Fruit fly (Drosophila melanogaster) whole organism, embryonic: ENCODE data around the gene FRG1.

ENCODE experiments used
- CG11247 ChIP-seq: fragments of 200-800 bp; sonication (Bioruptor generic); IDR thresholded peaks from 2 replicates; pipeline ENCODE4 v1.3.6; 2022; ENCODE audit warnings: missing biosample characterization, missing genetic modification characterization
- CG11456 ChIP-seq: fragments of 200-800 bp; sonication (Bioruptor generic); IDR thresholded peaks from 3 replicates; pipeline ENCODE4 v1.3.6; 2022; ENCODE audit warnings: missing biosample characterization, missing genetic modification characterization
- CG11696 ChIP-seq: fragments of 200-800 bp; sonication (Bioruptor generic); IDR thresholded peaks from 2 replicates; pipeline ENCODE4 v1.3.6; 2022; ENCODE audit warnings: missing biosample characterization, missing genetic modification characterization
- CG12236 ChIP-seq: fragments of 200-800 bp; sonication (Bioruptor generic); optimal IDR thresholded peaks from 2 replicates; lab custom pipeline; 2016; ENCODE audit warnings: missing biosample characterization, missing genetic modification characterization
- CG13123 ChIP-seq: fragments of 200-800 bp; sonication (Bioruptor generic); optimal IDR thresholded peaks from 2 replicates; lab custom pipeline; 2016; ENCODE audit warnings: missing biosample characterization, missing genetic modification characterization
- CG13894 ChIP-seq: fragments of 200-800 bp; sonication (Bioruptor generic); optimal IDR thresholded peaks from 3 replicates; lab custom pipeline; 2018; ENCODE audit warnings: missing biosample characterization, mild to moderate bottlenecking, missing genetic modification characterization, moderate library complexity
- CG15601 ChIP-seq: fragments of 200-800 bp; sonication (Bioruptor generic); optimal IDR thresholded peaks from 3 replicates; lab custom pipeline; 2019; ENCODE audit warnings: missing biosample characterization, mild to moderate bottlenecking, missing genetic modification characterization, moderate library complexity
- CG15696 ChIP-seq: fragments of 200-800 bp; sonication (Bioruptor generic); optimal IDR thresholded peaks from 2 replicates; lab custom pipeline; 2019; ENCODE audit warnings: missing biosample characterization, mild to moderate bottlenecking, missing genetic modification characterization, moderate library complexity
- CG17186 ChIP-seq: fragments of 200-800 bp; sonication (Bioruptor generic); optimal IDR thresholded peaks from 3 replicates; lab custom pipeline; 2017; ENCODE audit warnings: missing biosample characterization, missing genetic modification reagents, missing genetic modification characterization
- CG17359 ChIP-seq: fragments of 200-800 bp; sonication (Bioruptor generic); optimal IDR thresholded peaks from 3 replicates; lab custom pipeline; 2018; ENCODE audit warnings: missing biosample characterization, mild to moderate bottlenecking, missing genetic modification characterization, moderate library complexity
- CG18011 ChIP-seq: fragments of 200-800 bp; sonication (Bioruptor generic); optimal IDR thresholded peaks from 2 replicates; lab custom pipeline; 2017; ENCODE audit warnings: missing biosample characterization, missing genetic modification characterization, mild to moderate bottlenecking, moderate library complexity, missing genotype
- CG1832 ChIP-seq: fragments of 200-800 bp; sonication (Bioruptor generic); optimal IDR thresholded peaks from 2 replicates; lab custom pipeline; 2017; ENCODE audit warnings: missing biosample characterization, mild to moderate bottlenecking, missing genetic modification characterization, inconsistent platforms
- CG30020 ChIP-seq: fragments of 200-800 bp; optimal IDR thresholded peaks from 2 replicates; lab custom pipeline; 2019; ENCODE audit warnings: missing biosample characterization, mild to moderate bottlenecking, missing genetic modification characterization, moderate library complexity
- CG31365 ChIP-seq: fragments of 200-800 bp; sonication (Bioruptor generic); optimal IDR thresholded peaks from 2 replicates; lab custom pipeline; 2018; ENCODE audit warnings: missing biosample characterization, mild to moderate bottlenecking, missing genetic modification characterization
- CG33557 ChIP-seq: fragments of 200-800 bp; sonication (Bioruptor generic); optimal IDR thresholded peaks from 2 replicates; lab custom pipeline; 2019; ENCODE audit warnings: missing biosample characterization, mild to moderate bottlenecking, missing genetic modification characterization, moderate library complexity
- CG3726 ChIP-seq: fragments of 200-800 bp; sonication (Bioruptor generic); IDR thresholded peaks from 3 replicates; pipeline ENCODE4, ENCODE4 v1.3.6; 2022; ENCODE audit warnings: missing biosample characterization, missing genetic modification characterization
- CkIIα-i1 ChIP-seq: fragments of 200-800 bp; sonication (Bioruptor generic); IDR thresholded peaks from 2 replicates; pipeline ENCODE4 v1.3.6; 2022; ENCODE audit warnings: missing biosample characterization, missing genetic modification characterization
- Dip3 ChIP-seq: fragments of 200-800 bp; sonication (Bioruptor generic); optimal IDR thresholded peaks from 3 replicates; lab custom pipeline; 2016; ENCODE audit warnings: missing biosample characterization, missing genetic modification characterization
- Fer3 ChIP-seq: fragments of 200-800 bp; sonication (Bioruptor generic); optimal IDR thresholded peaks from 2 replicates; lab custom pipeline; 2018; ENCODE audit warnings: missing biosample characterization, mild to moderate bottlenecking, missing genetic modification characterization, moderate library complexity
- HLHmδ ChIP-seq: fragments of 200-800 bp; sonication (Bioruptor generic); optimal IDR thresholded peaks from 2 replicates; lab custom pipeline; 2018; ENCODE audit warnings: missing biosample characterization, mild to moderate bottlenecking, missing genetic modification characterization, moderate library complexity
- Hey ChIP-seq: fragments of 200-800 bp; sonication (Bioruptor generic); optimal IDR thresholded peaks from 3 replicates; lab custom pipeline; 2018; ENCODE audit warnings: missing biosample characterization, mild to moderate bottlenecking, missing genetic modification characterization
- Lhr ChIP-seq: fragments of 200-800 bp; sonication (Bioruptor generic); optimal IDR thresholded peaks from 3 replicates; lab custom pipeline; 2017; ENCODE audit warnings: mild to moderate bottlenecking, missing biosample characterization, missing genetic modification reagents, missing genetic modification characterization
- MESR4 ChIP-seq: fragments of 200-800 bp; sonication (Bioruptor generic); optimal IDR thresholded peaks from 2 replicates; lab custom pipeline; 2018; ENCODE audit warnings: missing biosample characterization, mild to moderate bottlenecking, missing genetic modification characterization, moderate library complexity
- TFAM ChIP-seq: fragments of 200-800 bp; sonication (Bioruptor generic); optimal IDR thresholded peaks from 2 replicates; lab custom pipeline; 2017; ENCODE audit warnings: missing biosample characterization, missing genetic modification characterization, inconsistent platforms
- Vsx1 ChIP-seq: fragments of 200-800 bp; sonication (Bioruptor generic); optimal IDR thresholded peaks from 2 replicates; lab custom pipeline; 2017; ENCODE audit warnings: missing biosample characterization, mild to moderate bottlenecking, missing genetic modification characterization, missing genetic modification reagents
- abd-A ChIP-seq: fragments of 200-800 bp; sonication (Bioruptor generic); optimal IDR thresholded peaks from 3 replicates; lab custom pipeline; 2019; ENCODE audit warnings: missing biosample characterization, mild to moderate bottlenecking, missing genetic modification characterization, moderate library complexity
- az2 ChIP-seq: fragments of 200-800 bp; sonication (Bioruptor generic); optimal IDR thresholded peaks from 3 replicates; lab custom pipeline; 2016; ENCODE audit warnings: missing biosample characterization, missing genetic modification characterization
- bab2 ChIP-seq: fragments of 200-800 bp; sonication (Bioruptor generic); optimal IDR thresholded peaks from 2 replicates; lab custom pipeline; 2016; ENCODE audit warnings: missing biosample characterization, missing genetic modification characterization
- cad ChIP-seq: fragments of >200 bp; optimal IDR thresholded peaks from 2 replicates; lab custom pipeline; 2017; ENCODE audit warnings: missing biosample characterization, missing genetic modification characterization
- cg ChIP-seq: fragments of 200-800 bp; sonication (Bioruptor generic); optimal IDR thresholded peaks from 3 replicates; lab custom pipeline; 2019; ENCODE audit warnings: missing biosample characterization, mild to moderate bottlenecking, missing genetic modification characterization, moderate library complexity
- croc ChIP-seq: fragments of 200-800 bp; sonication (Bioruptor generic); conservative IDR thresholded peaks from 3 replicates; pipeline ENCODE4 v1.3.6; 2022; ENCODE audit warnings: missing biosample characterization, missing genetic modification characterization
- dimm ChIP-seq: fragments of 200-800 bp; sonication (Bioruptor generic); IDR thresholded peaks from 2 replicates; pipeline ENCODE4 v1.3.6; 2022; ENCODE audit warnings: missing biosample characterization, missing genetic modification characterization
- dpn ChIP-seq, 2 experiments: fragments of 200-800 bp; sonication (Bioruptor generic); optimal IDR thresholded peaks; 3 replicates each; lab custom pipeline; 2016; ENCODE audit warnings: missing biosample characterization in 2 of 2, missing genetic modification characterization in 2 of 2
- exex ChIP-seq: fragments of 200-800 bp; sonication (Bioruptor generic); optimal IDR thresholded peaks from 4 replicates; lab custom pipeline; 2018; ENCODE audit warnings: missing biosample characterization, mild to moderate bottlenecking, missing genetic modification characterization, moderate library complexity
- nerfin-1 ChIP-seq: fragments of 200-800 bp; sonication (Bioruptor generic); optimal IDR thresholded peaks from 3 replicates; lab custom pipeline; 2019; ENCODE audit warnings: missing biosample characterization, mild to moderate bottlenecking, missing genetic modification characterization, moderate library complexity
- otp ChIP-seq: fragments of 200-800 bp; sonication (Bioruptor generic); IDR thresholded peaks from 3 replicates; pipeline ENCODE4, ENCODE4 v1.3.6; 2022; ENCODE audit warnings: missing biosample characterization, missing genetic modification characterization
- ro ChIP-seq: fragments of 200-800 bp; sonication (Bioruptor generic); IDR thresholded peaks from 2 replicates; pipeline ENCODE4 v1.3.6; 2022; ENCODE audit warnings: missing biosample characterization, missing genetic modification characterization
- scrt ChIP-seq: fragments of 200-800 bp; sonication (Bioruptor generic); optimal IDR thresholded peaks from 2 replicates; lab custom pipeline; 2018; ENCODE audit warnings: missing biosample characterization, mild to moderate bottlenecking, missing genetic modification characterization, moderate library complexity
- stc ChIP-seq: fragments of 200-800 bp; sonication (Bioruptor generic); IDR thresholded peaks from 2 replicates; pipeline ENCODE4 v1.3.6; 2022; ENCODE audit warnings: missing biosample characterization, missing genetic modification characterization
- tgo ChIP-seq: fragments of 200-800 bp; sonication (Bioruptor generic); IDR thresholded peaks from 3 replicates; pipeline ENCODE4 v1.3.6; 2022; ENCODE audit warnings: missing biosample characterization, missing genetic modification characterization
- tll ChIP-seq, 2 experiments: fragments of 200-800 bp in 1 of 2; fragments of >200 bp in 1 of 2; sonication (Bioruptor generic) in 1 of 2; optimal IDR thresholded peaks; 2 replicates each; lab custom pipeline; 2017 to 2019; ENCODE audit warnings: missing biosample characterization in 2 of 2, missing genetic modification characterization in 2 of 2, mild to moderate bottlenecking in 1 of 2, moderate library complexity in 1 of 2
- twi ChIP-seq: fragments of 200-800 bp; optimal IDR thresholded peaks from 2 replicates; lab custom pipeline; 2019; ENCODE audit warnings: missing biosample characterization, mild to moderate bottlenecking, missing genetic modification characterization, moderate library complexity
- unpg ChIP-seq: fragments of 200-800 bp; sonication (Bioruptor generic); optimal IDR thresholded peaks from 3 replicates; lab custom pipeline; 2018; ENCODE audit warnings: missing biosample characterization, mild to moderate bottlenecking, missing genetic modification characterization, moderate library complexity
- zen ChIP-seq: fragments of 200-800 bp; sonication (Bioruptor generic); optimal IDR thresholded peaks from 3 replicates; lab custom pipeline; 2018; ENCODE audit warnings: missing biosample characterization, mild to moderate bottlenecking, missing genetic modification characterization, moderate library complexity

The FRG1 gene

dm6 chr3L:20295095-20295494 is 1.7 kb downstream of the FRG1 start, which contains the start of gene gogo (continued):
- TF ChIP-seq CG30020 (no peak), exex (no peak), CG18011 (GFP tag; lab: Kevin White, UChicago) (no peak), cad (GFP tag; lab: Kevin White, UChicago) (no peak), dimm (GFP tag; lab: Robert Waterston, UW) (no peak), Vsx1 (GFP tag; lab: Kevin White, UChicago) (no peak), bab2 (no peak), CG17359 (no peak), az2 (GFP tag; lab: Kevin White, UChicago) (no peak), unpg (GFP tag; lab: Kevin White, UChicago) (no peak), croc (GFP tag; lab: Robert Waterston, UW) (no peak), dpn (GFP tag; optimal IDR thresholded peaks at IDR 0.05; lab: Kevin White, UChicago) (no peak), CG17186 (GFP tag; lab: Kevin White, UChicago) (no peak), CG11247 (GFP tag; lab: Robert Waterston, UW) (no peak), Fer3 (tag; lab: Kevin White, UChicago) (no peak), HLHmδ (no peak), nerfin-1 (peak; percentile 10), CG13123 (GFP tag; lab: Kevin White, UChicago) (no peak), CG11696 (GFP tag; lab: Robert Waterston, UW) (no peak), otp (GFP tag; lab: Robert Waterston, UW) (no peak), Lhr (GFP tag; lab: Kevin White, UChicago) (no peak)

- TF ChIP-seq cg (GFP tag; lab: Kevin White, UChicago) (peak; percentile 28), CG3726 (GFP tag; lab: Robert Waterston, UW) (no peak), CG13894 (tag; lab: Kevin White, UChicago) (peak; percentile 93), CG33557 (GFP tag; lab: Kevin White, UChicago) (no peak), CG12236 (GFP tag; lab: Kevin White, UChicago) (no peak), tgo (GFP tag; lab: Robert Waterston, UW) (no peak), MESR4 (no peak), abd-A (peak; percentile 16), dimm (GFP tag; lab: Robert Waterston, UW) (no peak), Dip3 (no peak)
These were observed 9.7 kb downstream of the FRG1 start for dm6 chr3L:20287046-20287445.

dm6 chr3L:20281254-20281653 is 15.5 kb downstream of the FRG1 start:
- no peak for TF ChIP-seq CkIIα-i1
- peak; percentile 11 for TF ChIP-seq scrt (GFP tag; lab: Kevin White, UChicago)
- no peak for TF ChIP-seq CG11456 (GFP tag; lab: Robert Waterston, UW)
- TF ChIP-seq CG1832 (GFP tag; lab: Kevin White, UChicago) = no peak
- peak; percentile 47 for TF ChIP-seq twi (tag; lab: Kevin White, UChicago)
- no peak for TF ChIP-seq CG15696 (tag; lab: Kevin White, UChicago)
- no peak for TF ChIP-seq CG31365 (tag; lab: Kevin White, UChicago)
- TF ChIP-seq Hey (tag; lab: Kevin White, UChicago) = peak; percentile 62
- peak in 1 of 2 experiments; percentile 63 for TF ChIP-seq tll (GFP tag; optimal IDR thresholded peaks at IDR 0.05; lab: Kevin White, UChicago)
- no peak for TF ChIP-seq TFAM (GFP tag; lab: Kevin White, UChicago)
- TF ChIP-seq CG13894 (tag; lab: Kevin White, UChicago) = peak; percentile 86
- TF ChIP-seq cad (GFP tag; lab: Kevin White, UChicago) = peak; percentile 47
- TF ChIP-seq ro = no peak
- TF ChIP-seq zen (tag; lab: Kevin White, UChicago) = peak; percentile 53
- TF ChIP-seq CG15601 (tag; lab: Kevin White, UChicago) = no peak
- no peak for TF ChIP-seq stc (GFP tag; lab: Robert Waterston, UW)
